Worm (Caenorhabditis elegans) whole organism, midembryonic: ENCODE data around the gene srx-20.

Experiments
- T22C8.4 ChIP-seq: fragments of 200-800 bp; sonication (Bioruptor generic); IDR thresholded peaks from 2 replicates; pipeline ENCODE4 v1.3.6; 2022; ENCODE audit warnings: missing genetic modification characterization, missing compliant biosample characterization
- cog-1 ChIP-seq: sonication (generic microtip); optimal IDR thresholded peaks from 2 replicates; lab custom pipeline; 2016; ENCODE audit warnings: missing genetic modification characterization, missing compliant biosample characterization
- flt-1 ChIP-seq: fragments of 200-800 bp; sonication (Bioruptor generic); IDR thresholded peaks from 2 replicates; pipeline ENCODE4 v1.3.6; 2022; ENCODE audit warnings: missing genetic modification characterization, missing compliant biosample characterization
- klf-2 ChIP-seq: fragments of 200-800 bp; sonication (Bioruptor generic); conservative IDR thresholded peaks from 2 replicates; pipeline ENCODE4 v1.3.6; 2022; ENCODE audit warnings: missing genetic modification reagents, missing genetic modification characterization, missing compliant biosample characterization
- med-1 ChIP-seq: sonication (generic microtip); optimal IDR thresholded peaks from 2 replicates; lab custom pipeline; 2017; ENCODE audit warnings: missing genetic modification characterization, mild to moderate bottlenecking, missing compliant biosample characterization, antibody characterized with exemption, missing genetic modification reagents; ENCODE audit not compliant: insufficient read depth
- tab-1 ChIP-seq: fragments of 200-800 bp; sonication (Bioruptor generic); IDR thresholded peaks from 2 replicates; pipeline ENCODE4 v1.3.6; 2022; ENCODE audit warnings: missing genetic modification characterization, missing compliant biosample characterization
- ztf-23 ChIP-seq: fragments of 200-800 bp; sonication (Bioruptor generic); IDR thresholded peaks from 2 replicates; pipeline ENCODE4 v1.3.6; 2022; ENCODE audit warnings: missing genetic modification reagents, missing genetic modification characterization, missing compliant biosample characterization
- ztf-29 ChIP-seq: fragments of 200-800 bp; sonication (Bioruptor generic); IDR thresholded peaks from 2 replicates; pipeline ENCODE4 v1.3.6; 2022; ENCODE audit warnings: missing genetic modification reagents, missing genetic modification characterization, missing compliant biosample characterization

DNA sequence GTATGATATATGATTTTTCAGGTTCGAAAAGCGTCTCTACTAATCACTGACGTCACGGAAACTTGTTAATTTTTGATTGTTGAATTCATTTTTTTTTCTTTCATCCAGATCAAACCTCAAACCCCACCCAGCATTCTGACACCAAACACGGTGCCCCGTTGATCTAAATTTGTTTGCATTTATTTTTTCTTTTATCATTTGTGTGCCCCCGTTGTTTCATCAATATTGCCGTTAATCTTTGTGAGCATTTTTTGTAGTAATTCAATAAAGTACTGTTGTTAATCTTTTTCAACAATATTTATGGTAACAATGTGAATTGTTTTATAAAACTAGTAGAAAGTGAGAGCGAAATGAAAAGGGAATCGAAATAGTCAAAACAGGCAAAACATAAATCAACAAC lies 48.9 kb downstream of the srx-20 start:
- TF ChIP-seq flt-1 (no peak), med-1 (GFP tag; lab: Kevin White, UChicago) (no peak), T22C8.4 (GFP tag; lab: Robert Waterston, UW) (no peak), ztf-23 (GFP tag; lab: Robert Waterston, UW) (no peak), tab-1 (GFP tag; lab: Robert Waterston, UW) (no peak), ztf-29 (GFP tag; lab: Robert Waterston, UW) (no peak), cog-1 (tag; lab: Kevin White, UChicago) (no peak), klf-2 (GFP tag; lab: Robert Waterston, UW) (no peak)
